Worm (Caenorhabditis elegans): ENCODE data around the gene glb-28.
A peak's percentile ranks its signal among the peaks of the same experiment; 100 is the strongest.

The glb-28 gene

ce11 chrX:15308685-15309084 lies 8.4 kb downstream of the glb-28 start:
- TF ChIP-seq lin-39 (tag; optimal IDR thresholded peaks at IDR 0.05) = no peak
- 0 out of 2 replicates have a peak, but pooled peaks have one; percentile 38 for TF ChIP-seq dmd-9 (GFP tag; IDR thresholded peaks at IDR 0.05)
- TF ChIP-seq set-16 (GFP tag; IDR thresholded peaks at IDR 0.05) = peak; percentile 60

DNA sequence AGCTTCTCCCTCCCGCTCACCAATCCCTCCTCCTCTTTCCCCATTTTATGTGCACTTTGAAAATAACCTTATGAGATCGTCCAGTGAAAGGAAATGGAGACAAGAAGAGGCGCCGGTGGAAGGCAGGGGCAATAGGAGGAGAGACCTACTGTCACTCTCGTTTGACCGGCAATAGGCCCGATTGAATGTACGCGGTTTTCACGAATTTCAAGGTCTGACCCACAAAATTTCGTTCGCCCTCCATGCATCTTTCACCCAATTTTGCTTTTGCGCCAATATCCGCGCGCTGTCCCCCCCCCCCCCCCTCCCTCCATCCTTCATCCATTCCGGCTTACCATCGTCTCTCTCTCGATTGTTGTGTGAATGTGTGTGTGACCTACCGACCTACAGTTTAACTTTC lies 9.4 kb downstream of the glb-28 start:
- TF ChIP-seq ceh-20 (GFP tag; IDR thresholded peaks at IDR 0.05) (no peak), aha-1 (tag) (peak; percentile 2), nhr-10 (tag; optimal IDR thresholded peaks at IDR 0.05) (no peak), unc-62 (GFP tag; optimal IDR thresholded peaks at IDR 0.05 in 1 of 2) (peak in 1 of 2 experiments; percentile 66), unc-62 (tag; optimal IDR thresholded peaks at IDR 0.05) (no peak), set-16 (GFP tag; IDR thresholded peaks at IDR 0.05) (peak; percentile 24; the same call in 1 of the 2 replicates)

ce11 chrX:15302863-15303262 lies 14.2 kb downstream of the glb-28 start, which contains the start of gene ser-2:
TSS of gene ser-2 (minus strand) at chrX:15302963.
- no peak for TF ChIP-seq F44E2.7 (GFP tag; IDR thresholded peaks at IDR 0.05)
- TF ChIP-seq nhr-111 (GFP tag; optimal IDR thresholded peaks at IDR 0.05) = no peak
- TF ChIP-seq zip-2 (tag; optimal IDR thresholded peaks at IDR 0.05) = no peak
- no peak for TF ChIP-seq ceh-32 (tag; optimal IDR thresholded peaks at IDR 0.05; ENCODE audit: poor library complexity)
- no peak for TF ChIP-seq ZK546.5 (tag; optimal IDR thresholded peaks at IDR 0.05)
- TF ChIP-seq ZK337.2 (GFP tag; IDR thresholded peaks at IDR 0.05) = no peak
- TF ChIP-seq F49E8.2 (tag; optimal IDR thresholded peaks at IDR 0.05; ENCODE audit: borderline replicate concordance) = no peak
- TF ChIP-seq spr-1 (tag; optimal IDR thresholded peaks at IDR 0.05) = no peak
- no peak for TF ChIP-seq gei-8 (GFP tag; optimal IDR thresholded peaks at IDR 0.05)
- no peak for TF ChIP-seq nhr-48 (tag; optimal IDR thresholded peaks at IDR 0.05)
- TF ChIP-seq duxl-1 (tag; optimal IDR thresholded peaks at IDR 0.05; ENCODE audit: poor library complexity) = no peak
- no peak for TF ChIP-seq sdz-12 (GFP tag; optimal IDR thresholded peaks at IDR 0.05)

ce11 chrX:15300002-15300401 lies 17.0 kb downstream of the glb-28 start:
- TF ChIP-seq ceh-44 (GFP tag; IDR thresholded peaks at IDR 0.05) (no peak), aha-1 (tag) (peak; percentile 93)

- TF ChIP-seq Y105C5A.15 (GFP tag; IDR thresholded peaks at IDR 0.05) (0 out of 2 replicates have a peak, but pooled peaks have one; percentile 27), ztf-7 (tag; optimal IDR thresholded peaks at IDR 0.05) (peak; percentile 37), snpc-4 (tag; optimal IDR thresholded peaks at IDR 0.05) (no peak), hif-1 (tag; optimal IDR thresholded peaks at IDR 0.05) (peak in 1 of 2 experiments; percentile 11), snpc-1.2 (GFP tag; IDR thresholded peaks at IDR 0.05) (peak; percentile 80), F49E8.2 (tag; optimal IDR thresholded peaks at IDR 0.05; ENCODE audit: borderline replicate concordance) (peak; percentile 80), madf-9 (GFP tag; conservative IDR thresholded peaks at IDR 0.05) (no peak; the same call in 1 of the 2 replicates), nhr-102 (tag; optimal IDR thresholded peaks at IDR 0.05) (no peak), madf-5 (GFP tag; IDR thresholded peaks at IDR 0.05) (peak in 1 of 2 experiments; percentile 68; a peak in 1 of 4 replicates), nhr-25 (tag; optimal IDR thresholded peaks at IDR 0.05; ENCODE audit: borderline replicate concordance, insufficient read depth) (peak; percentile 41), pha-4 (GFP tag; IDR thresholded peaks at IDR 0.05) (peak; percentile 81), pha-4 (tag; optimal IDR thresholded peaks at IDR 0.05) (no peak), D1046.2 (GFP tag; IDR thresholded peaks at IDR 0.05) (peak; percentile 73; the same call in 1 of the 2 replicates), ctbp-1 (GFP tag; IDR thresholded peaks at IDR 0.05) (peak; percentile 68; the same call in 1 of the 2 replicates), F10B5.3 (tag; optimal IDR thresholded peaks at IDR 0.05) (peak; percentile 49), mep-1 (tag; optimal IDR thresholded peaks at IDR 0.05) (peak; percentile 33), dve-1 (tag; optimal IDR thresholded peaks at IDR 0.05; ENCODE audit: insufficient read depth) (peak; percentile 83), ama-1 (optimal IDR thresholded peaks at IDR 0.05) (no peak), lin-39 (tag; optimal IDR thresholded peaks at IDR 0.05) (no peak), egl-27 (tag; optimal IDR thresholded peaks at IDR 0.05) (no peak), Y5F2A.4 (GFP tag; optimal IDR thresholded peaks at IDR 0.05) (peak; percentile 67), tra-1 (GFP tag; IDR thresholded peaks at IDR 0.05) (0 out of 2 replicates have a peak, but pooled peaks have one; percentile 51), unc-130 (GFP tag; optimal IDR thresholded peaks at IDR 0.05) (peak; percentile 45), zfp-2 (tag; optimal IDR thresholded peaks at IDR 0.05) (peak; percentile 48), hlh-11 (tag; optimal IDR thresholded peaks at IDR 0.05) (no peak), set-16 (GFP tag; IDR thresholded peaks at IDR 0.05) (peak; percentile 4; the same call in 1 of the 2 replicates)
These were observed 19.6 kb downstream of the glb-28 start for ce11 chrX:15297396-15297827.
